Fruit fly (Drosophila melanogaster) whole organism, embryonic: ENCODE data around the gene sosie.

Experiments used
- Antp ChIP-seq: fragments of 200-800 bp; sonication (Bioruptor generic); optimal IDR thresholded peaks from 3 replicates; lab custom pipeline; 2016; ENCODE audit warnings: missing biosample characterization, missing genetic modification characterization
- BtbVII ChIP-seq: fragments of 200-800 bp; sonication (Bioruptor generic); optimal IDR thresholded peaks from 3 replicates; lab custom pipeline; 2017; ENCODE audit warnings: missing biosample characterization, mild to moderate bottlenecking, missing genetic modification characterization
- CG1024 ChIP-seq: fragments of 200-800 bp; sonication (Bioruptor generic); IDR thresholded peaks from 2 replicates; pipeline ENCODE4 v1.3.6; 2022; ENCODE audit warnings: missing biosample characterization, missing genetic modification characterization
- CG10431 ChIP-seq: fragments of 200-800 bp; sonication (Bioruptor generic); optimal IDR thresholded peaks from 3 replicates; lab custom pipeline; 2018; ENCODE audit warnings: missing biosample characterization, mild to moderate bottlenecking, missing genetic modification characterization
- CG10543 ChIP-seq: fragments of 200-800 bp; sonication (Bioruptor generic); optimal IDR thresholded peaks from 3 replicates; lab custom pipeline; 2017; ENCODE audit warnings: missing biosample characterization, mild to moderate bottlenecking, missing genetic modification characterization, moderate library complexity
- CG15479 ChIP-seq: fragments of 200-800 bp; sonication (Bioruptor generic); optimal IDR thresholded peaks from 3 replicates; lab custom pipeline; 2019; ENCODE audit warnings: missing biosample characterization, mild to moderate bottlenecking, missing genetic modification characterization, moderate library complexity
- CG1602 ChIP-seq: fragments of 200-800 bp; sonication (Bioruptor generic); optimal IDR thresholded peaks from 3 replicates; lab custom pipeline; 2016; ENCODE audit warnings: missing biosample characterization, missing genetic modification characterization
- CG17186 ChIP-seq: fragments of 200-800 bp; sonication (Bioruptor generic); optimal IDR thresholded peaks from 3 replicates; lab custom pipeline; 2017; ENCODE audit warnings: missing biosample characterization, missing genetic modification reagents, missing genetic modification characterization
- CG17359 ChIP-seq: fragments of 200-800 bp; sonication (Bioruptor generic); optimal IDR thresholded peaks from 3 replicates; lab custom pipeline; 2018; ENCODE audit warnings: missing biosample characterization, mild to moderate bottlenecking, missing genetic modification characterization, moderate library complexity
- CG2120 ChIP-seq: fragments of 200-800 bp; sonication (Bioruptor generic); optimal IDR thresholded peaks from 3 replicates; lab custom pipeline; 2016; ENCODE audit warnings: missing biosample characterization, missing genetic modification characterization
- CG2199 ChIP-seq: fragments of 200-800 bp; sonication (Bioruptor generic); IDR thresholded peaks from 3 replicates; pipeline ENCODE4 v1.3.6; 2022; ENCODE audit warnings: missing biosample characterization, missing genetic modification characterization
- CG2202 ChIP-seq: fragments of 200-800 bp; sonication (Bioruptor generic); optimal IDR thresholded peaks from 2 replicates; lab custom pipeline; 2018; ENCODE audit warnings: missing biosample characterization, mild to moderate bottlenecking, missing genetic modification characterization
- CG31365 ChIP-seq: fragments of 200-800 bp; sonication (Bioruptor generic); optimal IDR thresholded peaks from 2 replicates; lab custom pipeline; 2018; ENCODE audit warnings: missing biosample characterization, mild to moderate bottlenecking, missing genetic modification characterization
- CG32767 ChIP-seq: fragments of 200-800 bp; sonication (Bioruptor generic); IDR thresholded peaks from 2 replicates; pipeline ENCODE4 v1.3.6; 2022; ENCODE audit warnings: missing biosample characterization, missing genetic modification characterization
- CG6654 ChIP-seq: fragments of 200-800 bp; sonication (Bioruptor generic); optimal IDR thresholded peaks from 2 replicates; lab custom pipeline; 2017; ENCODE audit warnings: missing biosample characterization, mild to moderate bottlenecking, missing genetic modification characterization
- CG6683 ChIP-seq: fragments of 200-800 bp; sonication (Bioruptor generic); optimal IDR thresholded peaks from 2 replicates; lab custom pipeline; 2017; ENCODE audit warnings: missing biosample characterization, mild to moderate bottlenecking, missing genetic modification characterization, missing genetic modification reagents
- CG7839 ChIP-seq: fragments of 200-800 bp; sonication (Bioruptor generic); optimal IDR thresholded peaks from 3 replicates; lab custom pipeline; 2018; ENCODE audit warnings: missing biosample characterization, mild to moderate bottlenecking, missing genetic modification characterization, moderate library complexity
- CG7928 ChIP-seq: fragments of 200-800 bp; sonication (Bioruptor generic); optimal IDR thresholded peaks from 2 replicates; lab custom pipeline; 2017; ENCODE audit warnings: missing biosample characterization, mild to moderate bottlenecking, missing genetic modification characterization
- CG9817 ChIP-seq: fragments of 200-800 bp; sonication (Bioruptor generic); optimal IDR thresholded peaks from 2 replicates; lab custom pipeline; 2018; ENCODE audit warnings: missing biosample characterization, mild to moderate bottlenecking, missing genetic modification characterization, moderate library complexity
- D19A ChIP-seq: fragments of 200-800 bp; optimal IDR thresholded peaks from 3 replicates; lab custom pipeline; 2019; ENCODE audit warnings: missing biosample characterization, mild to moderate bottlenecking, missing genetic modification characterization, moderate library complexity
- Dip2 ChIP-seq: fragments of 200-800 bp; sonication (Bioruptor generic); IDR thresholded peaks from 2 replicates; pipeline ENCODE4 v1.3.6; 2022; ENCODE audit warnings: missing biosample characterization, missing genetic modification characterization
- Fer1 ChIP-seq: fragments of 200-800 bp; sonication (Bioruptor generic); optimal IDR thresholded peaks from 2 replicates; lab custom pipeline; 2017; ENCODE audit warnings: missing biosample characterization, mild to moderate bottlenecking, missing genetic modification characterization
- H15 ChIP-seq: fragments of 200-800 bp; sonication (Bioruptor generic); IDR thresholded peaks from 3 replicates; pipeline ENCODE4 v1.3.6; 2022; ENCODE audit warnings: missing biosample characterization, missing genetic modification characterization
- HHEX ChIP-seq: fragments of 200-800 bp; sonication (Bioruptor generic); optimal IDR thresholded peaks from 3 replicates; lab custom pipeline; 2017; ENCODE audit warnings: missing biosample characterization, mild to moderate bottlenecking, missing genetic modification characterization, missing genetic modification reagents
- Med ChIP-seq: fragments of 200-800 bp; sonication (Bioruptor generic); peaks from one replicate; lab custom pipeline; 2016; ENCODE audit warnings: missing biosample characterization, missing genetic modification characterization, mild to moderate bottlenecking, inconsistent platforms, moderate library complexity
- Mrtf ChIP-seq: fragments of 200-800 bp; sonication (Bioruptor generic); IDR thresholded peaks from 3 replicates; pipeline ENCODE4 v1.3.6; 2022; ENCODE audit warnings: missing biosample characterization, missing genetic modification characterization
- Opbp ChIP-seq: fragments of 200-800 bp; sonication (Bioruptor generic); IDR thresholded peaks from 3 replicates; pipeline ENCODE4 v1.3.6; 2022; ENCODE audit warnings: missing biosample characterization, missing genetic modification characterization; ENCODE audit not compliant: partially characterized antibody
- Side ChIP-seq: fragments of 200-800 bp; sonication (Bioruptor generic); optimal IDR thresholded peaks from 2 replicates; lab custom pipeline; 2016; ENCODE audit warnings: missing biosample characterization, missing genetic modification characterization
- Ssrp ChIP-seq: fragments of 200-800 bp; sonication (Bioruptor generic); optimal IDR thresholded peaks from 2 replicates; lab custom pipeline; 2018; ENCODE audit warnings: missing biosample characterization, mild to moderate bottlenecking, missing genetic modification characterization, moderate library complexity
- YL-1 ChIP-seq: fragments of 200-800 bp; sonication (Bioruptor generic); optimal IDR thresholded peaks from 3 replicates; lab custom pipeline; 2017; ENCODE audit warnings: missing biosample characterization, mild to moderate bottlenecking, missing genetic modification characterization
- ac ChIP-seq: fragments of 200-800 bp; sonication (Bioruptor generic); optimal IDR thresholded peaks from 3 replicates; lab custom pipeline; 2017; ENCODE audit warnings: missing biosample characterization, mild to moderate bottlenecking, missing genetic modification characterization
- al ChIP-seq: fragments of 200-800 bp; sonication (Bioruptor generic); IDR thresholded peaks from 2 replicates; pipeline ENCODE4 v1.3.6; 2022; ENCODE audit warnings: missing biosample characterization, missing genetic modification characterization
- cas ChIP-seq: fragments of 200-800 bp; sonication (Bioruptor generic); IDR thresholded peaks from 2 replicates; pipeline ENCODE4 v1.3.6; 2022; ENCODE audit warnings: missing biosample characterization, missing genetic modification characterization
- chinmo ChIP-seq: fragments of 200-800 bp; sonication (Bioruptor generic); IDR thresholded peaks from 4 replicates; pipeline ENCODE4 v1.3.6; 2022; ENCODE audit warnings: missing biosample characterization, missing genetic modification characterization; ENCODE audit not compliant: partially characterized antibody
- crol ChIP-seq: fragments of 200-800 bp; sonication (Bioruptor generic); IDR thresholded peaks from 2 replicates; pipeline ENCODE4 v1.3.6; 2022; ENCODE audit warnings: missing biosample characterization, missing genetic modification characterization
- ewg ChIP-seq: fragments of 200-800 bp; sonication (Bioruptor generic); optimal IDR thresholded peaks from 3 replicates; lab custom pipeline; 2017; ENCODE audit warnings: mild to moderate bottlenecking, missing biosample characterization, missing genetic modification reagents, missing genetic modification characterization
- exex ChIP-seq: fragments of 200-800 bp; sonication (Bioruptor generic); optimal IDR thresholded peaks from 4 replicates; lab custom pipeline; 2018; ENCODE audit warnings: missing biosample characterization, mild to moderate bottlenecking, missing genetic modification characterization, moderate library complexity
- hth ChIP-seq: fragments of >200 bp; optimal IDR thresholded peaks from 2 replicates; lab custom pipeline; 2017; ENCODE audit warnings: inconsistent platforms
- kni ChIP-seq: fragments of 200-800 bp; sonication (Bioruptor generic); optimal IDR thresholded peaks from 3 replicates; lab custom pipeline; 2017; ENCODE audit warnings: mild to moderate bottlenecking, missing biosample characterization, missing genetic modification reagents, missing genetic modification characterization
- lilli ChIP-seq: fragments of 200-800 bp; sonication (Bioruptor generic); optimal IDR thresholded peaks from 3 replicates; lab custom pipeline; 2016; ENCODE audit warnings: missing biosample characterization, missing genetic modification characterization
- nau ChIP-seq: fragments of 200-800 bp; sonication (Bioruptor generic); optimal IDR thresholded peaks from 3 replicates; lab custom pipeline; 2017; ENCODE audit warnings: missing biosample characterization, mild to moderate bottlenecking, missing genetic modification characterization, missing genetic modification reagents
- nerfin-1 ChIP-seq: fragments of 200-800 bp; sonication (Bioruptor generic); optimal IDR thresholded peaks from 3 replicates; lab custom pipeline; 2019; ENCODE audit warnings: missing biosample characterization, mild to moderate bottlenecking, missing genetic modification characterization, moderate library complexity
- pros ChIP-seq: fragments of 200-800 bp; sonication (Bioruptor generic); optimal IDR thresholded peaks from 3 replicates; lab custom pipeline; 2019; ENCODE audit warnings: missing biosample characterization, mild to moderate bottlenecking, missing genetic modification characterization, moderate library complexity
- sna ChIP-seq: fragments of 200-800 bp; sonication (Bioruptor generic); IDR thresholded peaks from 2 replicates; pipeline ENCODE4 v1.3.6; 2022; ENCODE audit warnings: missing biosample characterization, missing genetic modification characterization; ENCODE audit not compliant: partially characterized antibody
- tll ChIP-seq, 2 experiments: fragments of 200-800 bp in 1 of 2; fragments of >200 bp in 1 of 2; sonication (Bioruptor generic) in 1 of 2; optimal IDR thresholded peaks; 2 replicates each; lab custom pipeline; 2017 to 2019; ENCODE audit warnings: missing biosample characterization in 2 of 2, missing genetic modification characterization in 2 of 2, mild to moderate bottlenecking in 1 of 2, moderate library complexity in 1 of 2
- zen ChIP-seq: fragments of 200-800 bp; sonication (Bioruptor generic); optimal IDR thresholded peaks from 3 replicates; lab custom pipeline; 2018; ENCODE audit warnings: missing biosample characterization, mild to moderate bottlenecking, missing genetic modification characterization, moderate library complexity

Gene sosie

dm6 chr3R:24866976-24867375 lies 33.2 kb downstream of the sosie start:
- TF ChIP-seq CG15479 (GFP tag; lab: Kevin White, UChicago) (peak; percentile 92), H15 (0 out of 3 replicates have a peak, but pooled peaks have one; percentile 11), CG6654 (GFP tag; lab: Kevin White, UChicago) (no peak), pros (GFP tag; lab: Kevin White, UChicago) (peak; percentile 65), CG2120 (no peak), ewg (GFP tag; lab: Kevin White, UChicago) (peak; percentile 38), zen (peak; percentile 20), tll (GFP tag; optimal IDR thresholded peaks at IDR 0.05; lab: Kevin White, UChicago) (peak in 1 of 2 experiments; percentile 60), al (no peak), CG2202 (tag; lab: Kevin White, UChicago) (no peak)

- peak; percentile 83 for TF ChIP-seq pros (GFP tag; lab: Kevin White, UChicago)
- no peak for TF ChIP-seq Antp
- peak; percentile 28 for TF ChIP-seq Med (GFP tag; lab: Kevin White, UChicago)
- TF ChIP-seq Opbp (GFP tag; lab: Robert Waterston, UW), result 0 out of 3 replicates have a peak, but pooled peaks have one; percentile 25
- no peak for TF ChIP-seq CG10543 (GFP tag; lab: Kevin White, UChicago)
- no peak for TF ChIP-seq CG32767 (GFP tag; lab: Robert Waterston, UW)
- TF ChIP-seq CG10431 (GFP tag; lab: Kevin White, UChicago), result peak; percentile 100
- TF ChIP-seq crol (GFP tag; lab: Robert Waterston, UW), result peak; percentile 65; the same call in 1 of the 2 replicates
- peak; percentile 66 for TF ChIP-seq nerfin-1 (tag; lab: Kevin White, UChicago)
These were observed 34.2 kb downstream of the sosie start for dm6 chr3R:24867956-24868355.

dm6 chr3R:24870389-24871048 lies 36.8 kb downstream of the sosie start, which contains the start of gene CycB3:
CycB3 (minus strand) TSS chr3R:24870816.
- TF ChIP-seq ac (GFP tag; lab: Kevin White, UChicago) (peak; percentile 35), HHEX (GFP tag; lab: Kevin White, UChicago) (no peak), CG7928 (GFP tag; lab: Kevin White, UChicago) (no peak), nau (GFP tag; lab: Kevin White, UChicago) (no peak), CG17359 (tag; lab: Kevin White, UChicago) (no peak), pros (GFP tag; lab: Kevin White, UChicago) (no peak), kni (GFP tag; lab: Kevin White, UChicago) (peak; percentile 55), cas (GFP tag; lab: Robert Waterston, UW) (no peak), Dip2 (no peak), hth (lab: Kevin White, UChicago) (no peak), CG17186 (GFP tag; lab: Kevin White, UChicago) (peak; percentile 89), CG1024 (no peak), sna (GFP tag; lab: Robert Waterston, UW) (no peak), CG9817 (tag; lab: Kevin White, UChicago) (peak; percentile 28), CG6683 (GFP tag; lab: Kevin White, UChicago) (no peak), CG1602 (no peak), CG7839 (tag; lab: Kevin White, UChicago) (no peak), CG31365 (tag; lab: Kevin White, UChicago) (no peak), CG2199 (GFP tag; lab: Robert Waterston, UW) (no peak), chinmo (peak; percentile 62; the same call in 2 of the 4 replicates), Ssrp (tag; lab: Kevin White, UChicago) (no peak), zen (peak; percentile 33), D19A (tag; lab: Kevin White, UChicago) (no peak), Side (GFP tag; lab: Kevin White, UChicago) (no peak), Fer1 (GFP tag; lab: Kevin White, UChicago) (no peak), lilli (GFP tag; lab: Kevin White, UChicago) (no peak), YL-1 (GFP tag; lab: Kevin White, UChicago) (peak; percentile 58), exex (tag; lab: Kevin White, UChicago) (no peak), BtbVII (GFP tag; lab: Kevin White, UChicago) (no peak), Mrtf (GFP tag; lab: Robert Waterston, UW) (no peak), CG32767 (GFP tag; lab: Robert Waterston, UW) (no peak)
